Fruit fly (Drosophila melanogaster) whole organism, embryonic: Measurements from ENCODE around the gene Veneno.
A peak's percentile ranks its signal among the peaks of the same experiment; 100 is the strongest.

Experiments
- ATbp ChIP-seq: fragments of 200-800 bp; sonication (Bioruptor generic); optimal IDR thresholded peaks from 2 replicates; lab custom pipeline; 2017; ENCODE audit warnings: missing biosample characterization, mild to moderate bottlenecking, missing genetic modification characterization, missing genetic modification reagents
- Abd-B ChIP-seq: fragments of 200-800 bp; sonication (Bioruptor generic); optimal IDR thresholded peaks from 2 replicates; lab custom pipeline; 2018; ENCODE audit warnings: missing biosample characterization, mild to moderate bottlenecking, missing genetic modification characterization, moderate library complexity
- B-H1 ChIP-seq: fragments of 200-800 bp; sonication (Bioruptor generic); IDR thresholded peaks from 3 replicates; pipeline ENCODE4 v1.3.6; 2022; ENCODE audit warnings: missing biosample characterization, missing genetic modification characterization
- CG11504 ChIP-seq: fragments of 200-800 bp; sonication (Bioruptor generic); optimal IDR thresholded peaks from 3 replicates; lab custom pipeline; 2019; ENCODE audit warnings: missing biosample characterization, mild to moderate bottlenecking, missing genetic modification characterization, moderate library complexity
- CG11723 ChIP-seq: fragments of 200-800 bp; sonication (Bioruptor generic); optimal IDR thresholded peaks from 2 replicates; lab custom pipeline; 2017; ENCODE audit warnings: missing biosample characterization, mild to moderate bottlenecking, missing genetic modification characterization
- CG12219 ChIP-seq: fragments of 200-800 bp; sonication (Bioruptor generic); optimal IDR thresholded peaks from 3 replicates; lab custom pipeline; 2018; ENCODE audit warnings: missing biosample characterization, mild to moderate bottlenecking, missing genetic modification characterization
- CG13775 ChIP-seq: fragments of 200-800 bp; sonication (Bioruptor generic); optimal IDR thresholded peaks from 3 replicates; lab custom pipeline; 2017; ENCODE audit warnings: missing biosample characterization, mild to moderate bottlenecking, missing genetic modification characterization
- CG14441 ChIP-seq: fragments of 200-800 bp; sonication (Bioruptor generic); IDR thresholded peaks from 2 replicates; pipeline ENCODE4 v1.3.6; 2022; ENCODE audit warnings: missing biosample characterization, missing genetic modification characterization
- CG14710 ChIP-seq: fragments of 200-800 bp; sonication (Bioruptor generic); optimal IDR thresholded peaks from 3 replicates; lab custom pipeline; 2019; ENCODE audit warnings: missing biosample characterization, mild to moderate bottlenecking, missing genetic modification characterization, moderate library complexity
- CG1603 ChIP-seq: fragments of 200-800 bp; sonication (Bioruptor generic); optimal IDR thresholded peaks from 2 replicates; lab custom pipeline; 2019; ENCODE audit warnings: missing biosample characterization, mild to moderate bottlenecking, missing genetic modification characterization, moderate library complexity
- CG17359 ChIP-seq: fragments of 200-800 bp; sonication (Bioruptor generic); optimal IDR thresholded peaks from 3 replicates; lab custom pipeline; 2018; ENCODE audit warnings: missing biosample characterization, mild to moderate bottlenecking, missing genetic modification characterization, moderate library complexity
- CG4360 ChIP-seq: fragments of 200-800 bp; sonication (Bioruptor generic); IDR thresholded peaks from 2 replicates; pipeline ENCODE4 v1.3.6; 2022; ENCODE audit warnings: missing biosample characterization, missing genetic modification characterization
- CG6765 ChIP-seq: fragments of 200-800 bp; sonication (Bioruptor generic); optimal IDR thresholded peaks from 3 replicates; lab custom pipeline; 2017; ENCODE audit warnings: missing biosample characterization, mild to moderate bottlenecking, missing genetic modification characterization
- CG6854 ChIP-seq: fragments of 200-800 bp; sonication (Bioruptor generic); optimal IDR thresholded peaks from 3 replicates; lab custom pipeline; 2017; ENCODE audit warnings: missing biosample characterization, mild to moderate bottlenecking, missing genetic modification characterization
- CG7839 ChIP-seq: fragments of 200-800 bp; sonication (Bioruptor generic); optimal IDR thresholded peaks from 3 replicates; lab custom pipeline; 2018; ENCODE audit warnings: missing biosample characterization, mild to moderate bottlenecking, missing genetic modification characterization, moderate library complexity
- CG9437 ChIP-seq: fragments of 200-800 bp; sonication (Bioruptor generic); optimal IDR thresholded peaks from 2 replicates; lab custom pipeline; 2018; ENCODE audit warnings: missing biosample characterization, mild to moderate bottlenecking, missing genetic modification characterization
- H2.0 ChIP-seq: fragments of 200-800 bp; sonication (Bioruptor generic); IDR thresholded peaks from 2 replicates; pipeline ENCODE4 v1.3.6; 2022; ENCODE audit warnings: missing biosample characterization, missing genetic modification characterization
- MBD-R2 ChIP-seq: fragments of 200-800 bp; sonication (Bioruptor generic); IDR thresholded peaks from 2 replicates; pipeline ENCODE4 v1.3.6; 2022; ENCODE audit warnings: missing biosample characterization, missing genetic modification characterization
- Med ChIP-seq: fragments of 200-800 bp; sonication (Bioruptor generic); peaks from one replicate; lab custom pipeline; 2016; ENCODE audit warnings: missing biosample characterization, missing genetic modification characterization, mild to moderate bottlenecking, inconsistent platforms, moderate library complexity
- Neu2 ChIP-seq: fragments of 200-800 bp; sonication (Bioruptor generic); optimal IDR thresholded peaks from 3 replicates; lab custom pipeline; 2016; ENCODE audit warnings: missing biosample characterization, missing genetic modification characterization, borderline replicate concordance
- Sox102F ChIP-seq: fragments of 200-800 bp; sonication (Bioruptor generic); optimal IDR thresholded peaks from 2 replicates; lab custom pipeline; 2018; ENCODE audit warnings: missing biosample characterization, mild to moderate bottlenecking, missing genetic modification characterization, moderate library complexity
- Spps ChIP-seq: fragments of 200-800 bp; sonication (Bioruptor generic); optimal IDR thresholded peaks from 2 replicates; lab custom pipeline; 2018; ENCODE audit warnings: missing biosample characterization, mild to moderate bottlenecking, missing genetic modification characterization
- Xbp1 ChIP-seq: fragments of 200-800 bp; sonication (Bioruptor generic); optimal IDR thresholded peaks from 3 replicates; lab custom pipeline; 2016; ENCODE audit warnings: missing biosample characterization, mild to moderate bottlenecking, missing genetic modification characterization
- ab ChIP-seq: fragments of 200-800 bp; sonication (Bioruptor generic); optimal IDR thresholded peaks from 2 replicates; lab custom pipeline; 2016; ENCODE audit warnings: missing biosample characterization, missing genetic modification characterization
- ap ChIP-seq: fragments of 200-800 bp; sonication (Bioruptor generic); IDR thresholded peaks from 2 replicates; pipeline ENCODE4 v1.3.6; 2022; ENCODE audit warnings: missing biosample characterization, missing genetic modification characterization
- bowl ChIP-seq: fragments of 200-800 bp; sonication (Bioruptor generic); IDR thresholded peaks from 2 replicates; pipeline ENCODE4 v1.3.6; 2022; ENCODE audit warnings: missing biosample characterization, missing genetic modification characterization
- cg ChIP-seq: fragments of 200-800 bp; sonication (Bioruptor generic); optimal IDR thresholded peaks from 3 replicates; lab custom pipeline; 2019; ENCODE audit warnings: missing biosample characterization, mild to moderate bottlenecking, missing genetic modification characterization, moderate library complexity
- chinmo ChIP-seq: fragments of 200-800 bp; sonication (Bioruptor generic); IDR thresholded peaks from 4 replicates; pipeline ENCODE4 v1.3.6; 2022; ENCODE audit warnings: missing biosample characterization, missing genetic modification characterization; ENCODE audit not compliant: partially characterized antibody
- ci ChIP-seq: fragments of 200-800 bp; sonication (Bioruptor generic); IDR thresholded peaks from 3 replicates; pipeline ENCODE4 v1.3.6; 2022; ENCODE audit warnings: missing biosample characterization, missing genetic modification characterization
- dan ChIP-seq: fragments of 200-800 bp; sonication (Bioruptor generic); IDR thresholded peaks from 2 replicates; pipeline ENCODE4 v1.3.6; 2022; ENCODE audit warnings: missing biosample characterization, missing genetic modification characterization
- gem ChIP-seq: fragments of 200-800 bp; sonication (Bioruptor generic); optimal IDR thresholded peaks from 2 replicates; lab custom pipeline; 2019; ENCODE audit warnings: missing biosample characterization, mild to moderate bottlenecking, missing genetic modification characterization, moderate library complexity
- gro ChIP-seq: fragments of 200-800 bp; sonication (Bioruptor generic); optimal IDR thresholded peaks from 2 replicates; lab custom pipeline; 2016; ENCODE audit warnings: missing biosample characterization, missing genetic modification characterization
- hbn ChIP-seq: fragments of 200-800 bp; sonication (Bioruptor generic); IDR thresholded peaks from 2 replicates; pipeline ENCODE4 v1.3.6; 2022; ENCODE audit warnings: missing biosample characterization, missing genetic modification characterization; ENCODE audit not compliant: partially characterized antibody
- jing ChIP-seq: fragments of 200-800 bp; sonication (Bioruptor generic); optimal IDR thresholded peaks from 2 replicates; lab custom pipeline; 2018; ENCODE audit warnings: missing biosample characterization, mild to moderate bottlenecking, missing genetic modification characterization
- lmd ChIP-seq: fragments of 200-800 bp; sonication (Bioruptor generic); IDR thresholded peaks from 2 replicates; pipeline ENCODE4 v1.3.6; 2022; ENCODE audit warnings: missing biosample characterization, missing genetic modification characterization
- lola ChIP-seq, 3 experiments: fragments of >200 bp in 2 of 3; fragments of 200-800 bp in 1 of 3; sonication (Bioruptor generic) in 1 of 3; optimal IDR thresholded peaks; 2 replicates each; lab custom pipeline; 2017 to 2019; ENCODE audit warnings: missing biosample characterization in 3 of 3, missing genetic modification characterization in 3 of 3, mild to moderate bottlenecking in 1 of 3, moderate library complexity in 1 of 3
- mam ChIP-seq: fragments of 200-800 bp; sonication (Bioruptor generic); optimal IDR thresholded peaks from 3 replicates; lab custom pipeline; 2016; ENCODE audit warnings: missing biosample characterization, missing genetic modification characterization
- pfk ChIP-seq: fragments of 200-800 bp; sonication (Bioruptor generic); optimal IDR thresholded peaks from 2 replicates; lab custom pipeline; 2018; ENCODE audit warnings: missing biosample characterization, mild to moderate bottlenecking, missing genetic modification characterization, moderate library complexity
- phol ChIP-seq: fragments of 200-800 bp; sonication (Bioruptor generic); optimal IDR thresholded peaks from 3 replicates; lab custom pipeline; 2018; ENCODE audit warnings: missing biosample characterization, mild to moderate bottlenecking, missing genetic modification characterization, moderate library complexity
- ranshi ChIP-seq: fragments of 200-800 bp; sonication (Bioruptor generic); IDR thresholded peaks from 2 replicates; pipeline ENCODE4 v1.3.6; 2022; ENCODE audit warnings: missing biosample characterization, missing genetic modification characterization
- run ChIP-seq: fragments of 200-800 bp; sonication (Bioruptor generic); optimal IDR thresholded peaks from 3 replicates; lab custom pipeline; 2018; ENCODE audit warnings: missing biosample characterization, mild to moderate bottlenecking, missing genetic modification characterization
- schlank ChIP-seq: fragments of 200-800 bp; sonication (Bioruptor generic); optimal IDR thresholded peaks from 2 replicates; lab custom pipeline; 2018; ENCODE audit warnings: missing biosample characterization, mild to moderate bottlenecking, missing genetic modification characterization
- shn ChIP-seq: fragments of 200-800 bp; sonication (Bioruptor generic); optimal IDR thresholded peaks from 3 replicates; lab custom pipeline; 2016; ENCODE audit warnings: missing biosample characterization, missing genetic modification characterization
- tgo ChIP-seq: fragments of 200-800 bp; sonication (Bioruptor generic); IDR thresholded peaks from 3 replicates; pipeline ENCODE4 v1.3.6; 2022; ENCODE audit warnings: missing biosample characterization, missing genetic modification characterization
- tll ChIP-seq, 2 experiments: fragments of 200-800 bp in 1 of 2; fragments of >200 bp in 1 of 2; sonication (Bioruptor generic) in 1 of 2; optimal IDR thresholded peaks; 2 replicates each; lab custom pipeline; 2017 to 2019; ENCODE audit warnings: missing biosample characterization in 2 of 2, missing genetic modification characterization in 2 of 2, mild to moderate bottlenecking in 1 of 2, moderate library complexity in 1 of 2
- unpg ChIP-seq: fragments of 200-800 bp; sonication (Bioruptor generic); optimal IDR thresholded peaks from 3 replicates; lab custom pipeline; 2018; ENCODE audit warnings: missing biosample characterization, mild to moderate bottlenecking, missing genetic modification characterization, moderate library complexity
- vvl ChIP-seq: fragments of 200-800 bp; sonication (Bioruptor generic); IDR thresholded peaks from 2 replicates; pipeline ENCODE4 v1.3.6; 2022; ENCODE audit warnings: missing biosample characterization, missing genetic modification characterization
- wor ChIP-seq: fragments of 200-800 bp; sonication (Bioruptor generic); IDR thresholded peaks from 2 replicates; pipeline ENCODE4 v1.3.6; 2022; ENCODE audit warnings: missing biosample characterization, missing genetic modification characterization
- zfh1 ChIP-seq: fragments of 200-800 bp; sonication (Bioruptor generic); IDR thresholded peaks from 3 replicates; pipeline ENCODE4 v1.3.6; 2022; ENCODE audit warnings: missing biosample characterization, missing genetic modification characterization

Veneno gene

dm6 chr3R:8355579-8355978, 6.8 kb downstream of the Veneno start (continued):
- TF ChIP-seq bowl (GFP tag; lab: Robert Waterston, UW) (peak; percentile 82), hbn (no peak), schlank (tag; lab: Kevin White, UChicago) (peak; percentile 95), Spps (tag; lab: Kevin White, UChicago) (peak; percentile 70), cg (no peak), CG11723 (GFP tag; lab: Kevin White, UChicago) (peak; percentile 80), CG9437 (GFP tag; lab: Kevin White, UChicago) (peak; percentile 84), run (tag; lab: Kevin White, UChicago) (peak; percentile 88), dan (GFP tag; lab: Robert Waterston, UW) (peak; percentile 37; the same call in 1 of the 2 replicates), gro (GFP tag; lab: Kevin White, UChicago) (peak; percentile 97), vvl (peak; percentile 97), mam (peak; percentile 98)

dm6 chr3R:8354969-8355368, 7.4 kb downstream of the Veneno start:
- peak; percentile 4 for TF ChIP-seq Xbp1 (GFP tag; lab: Kevin White, UChicago)
- peak; percentile 10; the same call in 1 of the 2 replicates for TF ChIP-seq wor (GFP tag; lab: Robert Waterston, UW)
- TF ChIP-seq CG7839 (tag; lab: Kevin White, UChicago), result peak; percentile 6
- peak; percentile 60 for TF ChIP-seq gem (tag; lab: Kevin White, UChicago)
- peak; percentile 38 for TF ChIP-seq CG1603 (tag; lab: Kevin White, UChicago)
- TF ChIP-seq Neu2, result no peak
- peak; percentile 43 for TF ChIP-seq CG17359 (tag; lab: Kevin White, UChicago)
- peak; percentile 61 for TF ChIP-seq CG14441 (GFP tag; lab: Robert Waterston, UW)
- no peak for TF ChIP-seq ab (GFP tag; lab: Kevin White, UChicago)
- TF ChIP-seq shn, result no peak
- peak; percentile 21; the same call in 1 of the 2 replicates for TF ChIP-seq ranshi (GFP tag; lab: Robert Waterston, UW)
- 0 out of 2 replicates have a peak, but pooled peaks have one; percentile 12 for TF ChIP-seq H2.0
- no peak for TF ChIP-seq chinmo (GFP tag; lab: Robert Waterston, UW)
- no peak for TF ChIP-seq MBD-R2
- no peak for TF ChIP-seq CG12219
- peak; percentile 74 for TF ChIP-seq Sox102F (GFP tag; lab: Kevin White, UChicago)
- peak; percentile 78 for TF ChIP-seq Med (GFP tag; lab: Kevin White, UChicago)
- TF ChIP-seq CG11504, result peak; percentile 42
- TF ChIP-seq jing, result peak; percentile 36
- TF ChIP-seq phol (tag; lab: Kevin White, UChicago), result peak; percentile 38
- no peak for TF ChIP-seq CG13775 (GFP tag; lab: Kevin White, UChicago)
- TF ChIP-seq unpg, result peak; percentile 61
- TF ChIP-seq CG6854 (GFP tag; lab: Kevin White, UChicago), result no peak
- TF ChIP-seq tll (GFP tag; optimal IDR thresholded peaks at IDR 0.05; lab: Kevin White, UChicago), result no peak
- TF ChIP-seq Abd-B (GFP tag; lab: Kevin White, UChicago), result peak; percentile 27
- no peak for TF ChIP-seq tgo (GFP tag; lab: Robert Waterston, UW)
- TF ChIP-seq CG14710, result no peak
- peak; percentile 26; the same call in 1 of the 3 replicates for TF ChIP-seq ci (GFP tag; lab: Robert Waterston, UW)
- no peak for TF ChIP-seq CG4360 (GFP tag; lab: Robert Waterston, UW)
- 0 out of 2 replicates have a peak, but pooled peaks have one; percentile 5 for TF ChIP-seq ap (GFP tag; lab: Robert Waterston, UW)
- no peak for TF ChIP-seq lola (GFP tag; optimal IDR thresholded peaks at IDR 0.05; lab: Kevin White, UChicago)
- peak; percentile 21; the same call in 1 of the 3 replicates for TF ChIP-seq B-H1 (GFP tag; lab: Robert Waterston, UW)
- peak; percentile 31; the same call in 2 of the 3 replicates for TF ChIP-seq zfh1 (GFP tag; lab: Robert Waterston, UW)
- no peak for TF ChIP-seq pfk (GFP tag; lab: Kevin White, UChicago)
- peak; percentile 5 for TF ChIP-seq ATbp (GFP tag; lab: Kevin White, UChicago)
- TF ChIP-seq lmd (GFP tag; lab: Robert Waterston, UW), result peak; percentile 36; the same call in 1 of the 2 replicates
- TF ChIP-seq CG6765, result no peak
